3 fruit fly cellular contexts compared by ENCODE assay signal in the genomic region with DNA sequence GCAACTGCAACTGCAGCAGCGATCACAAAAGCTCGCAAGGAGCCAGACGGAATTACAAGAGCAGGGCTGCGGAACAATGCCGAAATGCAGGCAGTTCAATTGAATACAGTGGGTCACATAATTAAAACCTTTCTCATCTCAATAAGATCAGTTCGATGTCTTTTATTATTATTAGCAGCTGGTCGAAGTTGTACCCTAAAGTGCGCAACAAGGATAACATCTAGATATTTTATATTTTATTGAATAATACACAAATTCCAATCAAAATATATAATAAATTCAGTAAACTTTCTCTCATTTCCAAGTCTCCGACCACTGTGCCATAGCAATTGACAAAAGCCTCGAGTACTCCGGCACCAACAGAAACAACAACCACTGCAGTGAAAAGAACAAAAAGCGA.
TF ChIP-seq lines count a peak whose summit lies in the region.

No protein-coding gene starts in this region.

TF ChIP-seq in whole organism, prepupa, 60 proteins besides CTCF, POLR2A, EP300 and RAD21 (continues in another document):
- peak; percentile 0 to 10 for TF ChIP-seq ss (GFP tag; optimal IDR thresholded peaks at IDR 0.05; lab: Kevin White, UChicago)
- TF ChIP-seq dac (GFP tag; optimal IDR thresholded peaks at IDR 0.05; lab: Kevin White, UChicago) = no peak
- TF ChIP-seq CG9139 (GFP tag; optimal IDR thresholded peaks at IDR 0.05; lab: Kevin White, UChicago) = peak; percentile 14
- peak; percentile 40 for TF ChIP-seq CG10631 (GFP tag; optimal IDR thresholded peaks at IDR 0.05; lab: Kevin White, UChicago)
- TF ChIP-seq CG11762 (GFP tag; optimal IDR thresholded peaks at IDR 0.05; lab: Kevin White, UChicago; ENCODE audit: insufficient read depth) = peak; percentile 2
- TF ChIP-seq Gug (GFP tag; IDR thresholded peaks at IDR 0.05; lab: Robert Waterston, UW) = no peak
- no peak for TF ChIP-seq Hr38 (GFP tag; optimal IDR thresholded peaks at IDR 0.05; lab: Kevin White, UChicago)
- TF ChIP-seq CG10669 (GFP tag; optimal IDR thresholded peaks at IDR 0.05; lab: Kevin White, UChicago) = peak; percentile 15
- peak; percentile 67 for TF ChIP-seq esn (GFP tag; optimal IDR thresholded peaks at IDR 0.05; lab: Kevin White, UChicago)
- no peak for TF ChIP-seq Blimp-1 (GFP tag; optimal IDR thresholded peaks at IDR 0.05; lab: Kevin White, UChicago)
- TF ChIP-seq CG4318 (GFP tag; optimal IDR thresholded peaks at IDR 0.05; lab: Kevin White, UChicago) = no peak
- no peak for TF ChIP-seq Eip93F (GFP tag; optimal IDR thresholded peaks at IDR 0.05; lab: Kevin White, UChicago)
- TF ChIP-seq fd59A (GFP tag; optimal IDR thresholded peaks at IDR 0.05; lab: Kevin White, UChicago) = no peak
- peak; percentile 16 for TF ChIP-seq Sox14 (GFP tag; optimal IDR thresholded peaks at IDR 0.05; lab: Kevin White, UChicago)
- TF ChIP-seq Eip78C (GFP tag; lab: Kevin White, UChicago) = peak; percentile 88
- peak; percentile 42 for TF ChIP-seq CG32006 (GFP tag; optimal IDR thresholded peaks at IDR 0.05; lab: Kevin White, UChicago)
- 0 out of 2 replicates have a peak, but pooled peaks have one; percentile 34 for TF ChIP-seq CG15336 (GFP tag; IDR thresholded peaks at IDR 0.05; lab: Robert Waterston, UW)
- peak; percentile 59 for TF ChIP-seq achi (GFP tag; optimal IDR thresholded peaks at IDR 0.05; lab: Kevin White, UChicago)
- peak; percentile 18 for TF ChIP-seq CG7368 (GFP tag; optimal IDR thresholded peaks at IDR 0.05; lab: Kevin White, UChicago)
- TF ChIP-seq Lpt (GFP tag; optimal IDR thresholded peaks at IDR 0.05; lab: Kevin White, UChicago) = no peak
- peak; percentile 37 for TF ChIP-seq Ets96B (tag; optimal IDR thresholded peaks at IDR 0.05; lab: Kevin White, UChicago)
- no peak for TF ChIP-seq CG6163 (GFP tag; IDR thresholded peaks at IDR 0.05; lab: Robert Waterston, UW)
- TF ChIP-seq topi (GFP tag; optimal IDR thresholded peaks at IDR 0.05; lab: Kevin White, UChicago) = peak; percentile 22
- peak; percentile 65 for TF ChIP-seq Met (GFP tag; optimal IDR thresholded peaks at IDR 0.05; lab: Kevin White, UChicago)
- peak; percentile 12 for TF ChIP-seq spab (GFP tag; optimal IDR thresholded peaks at IDR 0.05; lab: Kevin White, UChicago)
- TF ChIP-seq Sox102F (GFP tag; optimal IDR thresholded peaks at IDR 0.05; lab: Kevin White, UChicago) = peak; percentile 56
- TF ChIP-seq CG31627 (GFP tag; optimal IDR thresholded peaks at IDR 0.05; lab: Kevin White, UChicago) = peak; percentile 14
- TF ChIP-seq CG1621 (tag; optimal IDR thresholded peaks at IDR 0.05; lab: Kevin White, UChicago) = no peak
- peak; percentile 25 for TF ChIP-seq net (GFP tag; optimal IDR thresholded peaks at IDR 0.05; lab: Kevin White, UChicago)

TF ChIP-seq in whole organism, pupa, 21 proteins besides CTCF, POLR2A, EP300 and RAD21:
- TF ChIP-seq EcR (GFP tag; optimal IDR thresholded peaks at IDR 0.05; lab: Kevin White, UChicago) (no peak), CG12605 (GFP tag; IDR thresholded peaks at IDR 0.05; lab: Robert Waterston, UW) (no peak), fd96Ca (GFP tag; IDR thresholded peaks at IDR 0.05; lab: Robert Waterston, UW) (no peak), Snoo (tag; optimal IDR thresholded peaks at IDR 0.05; lab: Kevin White, UChicago) (peak; percentile 12), Pif1A (GFP tag; optimal IDR thresholded peaks at IDR 0.05; lab: Kevin White, UChicago) (no peak), Pif1B (GFP tag; optimal IDR thresholded peaks at IDR 0.05; lab: Kevin White, UChicago) (peak; percentile 15), rn (GFP tag; IDR thresholded peaks at IDR 0.05; lab: Robert Waterston, UW) (no peak), gl (tag; optimal IDR thresholded peaks at IDR 0.05; lab: Kevin White, UChicago) (no peak), CG14655 (GFP tag; optimal IDR thresholded peaks at IDR 0.05; lab: Kevin White, UChicago) (peak; percentile 58), CG15710 (tag; optimal IDR thresholded peaks at IDR 0.05; lab: Kevin White, UChicago) (peak; percentile 39), CG17806 (tag; optimal IDR thresholded peaks at IDR 0.05; lab: Kevin White, UChicago) (peak; percentile 43), CG9948 (tag; optimal IDR thresholded peaks at IDR 0.05; lab: Kevin White, UChicago) (peak; percentile 40), CG8301 (tag; optimal IDR thresholded peaks at IDR 0.05; lab: Kevin White, UChicago) (peak; percentile 27), CG10348 (GFP tag; IDR thresholded peaks at IDR 0.05; lab: Robert Waterston, UW) (no peak), CG34367 (tag; optimal IDR thresholded peaks at IDR 0.05; lab: Kevin White, UChicago) (peak; percentile 25), D1 (tag; optimal IDR thresholded peaks at IDR 0.05; lab: Kevin White, UChicago) (no peak), CG13204 (GFP tag; optimal IDR thresholded peaks at IDR 0.05; lab: Kevin White, UChicago) (no peak), CG8159 (tag; optimal IDR thresholded peaks at IDR 0.05; lab: Kevin White, UChicago) (peak; percentile 60)

TF ChIP-seq in whole organism, wandering third instar larva, 38 proteins besides CTCF, POLR2A, EP300 and RAD21:
- TF ChIP-seq h (GFP tag; optimal IDR thresholded peaks at IDR 0.05; lab: Kevin White, UChicago) (peak; percentile 35), foxo (GFP tag; optimal IDR thresholded peaks at IDR 0.05; lab: Kevin White, UChicago) (peak in 1 of 2 experiments; percentile 25), sage (GFP tag; optimal IDR thresholded peaks at IDR 0.05; lab: Kevin White, UChicago) (no peak), Sp1 (GFP tag; optimal IDR thresholded peaks at IDR 0.05; lab: Kevin White, UChicago) (peak; percentile 23), rgr (GFP tag; optimal IDR thresholded peaks at IDR 0.05; lab: Kevin White, UChicago) (peak; percentile 33), CG9705 (GFP tag; optimal IDR thresholded peaks at IDR 0.05; lab: Kevin White, UChicago) (no peak), woc (GFP tag; optimal IDR thresholded peaks at IDR 0.05; lab: Kevin White, UChicago) (peak; percentile 16), Hnf4 (GFP tag; optimal IDR thresholded peaks at IDR 0.05; lab: Kevin White, UChicago) (no peak), psq (GFP tag; optimal IDR thresholded peaks at IDR 0.05; lab: Kevin White, UChicago) (peak; percentile 29), fru (GFP tag; optimal IDR thresholded peaks at IDR 0.05; lab: Kevin White, UChicago) (peak; percentile 9), HLH106 (tag; optimal IDR thresholded peaks at IDR 0.05; lab: Kevin White, UChicago) (peak; percentile 30)
